Worm (Caenorhabditis elegans) whole organism, L1 larva: ENCODE data around the gene srb-12.

ENCODE experiments used
- Y116A8C.19 ChIP-seq: sonication (generic microtip); optimal IDR thresholded peaks from 2 replicates; lab custom pipeline; 2016; ENCODE audit warnings: missing compliant biosample characterization, missing genetic modification characterization, borderline replicate concordance
- nhr-12 ChIP-seq: sonication (generic microtip); optimal IDR thresholded peaks from 2 replicates; lab custom pipeline; 2017; ENCODE audit warnings: missing biosample characterization, missing genetic modification characterization
- nhr-28 ChIP-seq: fragments of 150-350 bp; optimal IDR thresholded peaks from 2 replicates; lab custom pipeline; 2014; ENCODE audit warnings: missing biosample characterization, missing genetic modification characterization
- nhr-76 ChIP-seq: sonication (generic microtip); optimal IDR thresholded peaks from 2 replicates; lab custom pipeline; 2017; ENCODE audit warnings: missing biosample characterization, missing genetic modification characterization
- pag-3 ChIP-seq: sonication (generic microtip); optimal IDR thresholded peaks from 2 replicates; lab custom pipeline; 2017; ENCODE audit warnings: missing genetic modification characterization, mild to moderate bottlenecking, missing compliant biosample characterization, antibody characterized with exemption, borderline replicate concordance; ENCODE audit not compliant: insufficient read depth
- snu-23 ChIP-seq: sonication (generic microtip); optimal IDR thresholded peaks from 2 replicates; lab custom pipeline; 2016; ENCODE audit warnings: missing genetic modification characterization, missing compliant biosample characterization
- sptf-1 ChIP-seq: fragments of 150-350 bp; optimal IDR thresholded peaks from 2 replicates; lab custom pipeline; 2014; ENCODE audit warnings: missing biosample characterization, missing genetic modification characterization
- unc-86 ChIP-seq: sonication (generic microtip); optimal IDR thresholded peaks from 2 replicates; lab custom pipeline; 2016; ENCODE audit warnings: missing genetic modification characterization, missing compliant biosample characterization

DNA sequence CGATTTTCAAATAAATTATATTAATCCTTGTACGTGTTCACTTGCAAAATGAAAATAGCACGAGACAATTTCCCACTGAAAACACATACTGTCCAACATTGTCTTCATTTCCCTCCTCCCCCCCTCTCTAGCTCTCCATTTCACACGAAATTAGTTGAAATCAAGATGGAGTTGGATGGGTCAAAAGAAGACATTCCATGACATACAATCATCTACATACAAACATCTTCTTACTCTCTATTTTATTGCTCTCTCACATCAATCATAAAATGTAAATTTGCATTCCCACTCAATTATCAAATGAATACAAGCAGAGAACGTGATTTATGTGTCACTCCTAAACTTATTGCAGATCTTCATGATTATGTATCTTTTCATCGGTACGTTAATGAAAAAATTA is 38.7 kb downstream of the srb-12 start, which contains the start of gene srsy-1:
- TF ChIP-seq pag-3 (tag; lab: Kevin White, UChicago) (no peak), Y116A8C.19 (tag; lab: Kevin White, UChicago) (no peak), nhr-76 (tag; lab: Kevin White, UChicago) (no peak), unc-86 (tag; lab: Kevin White, UChicago) (no peak), nhr-12 (tag; lab: Kevin White, UChicago) (no peak), sptf-1 (tag; lab: Kevin White, UChicago) (no peak), snu-23 (GFP tag; lab: Kevin White, UChicago) (no peak), nhr-28 (tag; lab: Kevin White, UChicago) (no peak)
